Fruit fly (Drosophila melanogaster) whole organism, embryonic: ENCODE results near the gene CG13627.

Experiments used
- CG15011 ChIP-seq: fragments of 200-800 bp; sonication (Bioruptor generic); optimal IDR thresholded peaks from 3 replicates; lab custom pipeline; 2018; ENCODE audit warnings: missing biosample characterization, mild to moderate bottlenecking, missing genetic modification characterization
- CG18262 ChIP-seq: fragments of 200-800 bp; optimal IDR thresholded peaks from 3 replicates; lab custom pipeline; 2019; ENCODE audit warnings: missing biosample characterization, mild to moderate bottlenecking, missing genetic modification characterization, moderate library complexity
- CG8290 ChIP-seq, 3 experiments: fragments of 200-800 bp; sonication (Bioruptor generic); optimal IDR thresholded peaks; 2 replicates each; lab custom pipeline; 2016 to 2019; ENCODE audit warnings: missing biosample characterization in 3 of 3, missing genetic modification characterization in 3 of 3, mild to moderate bottlenecking in 2 of 3, moderate library complexity in 1 of 3
- Camta ChIP-seq: fragments of 200-800 bp; sonication (Bioruptor generic); optimal IDR thresholded peaks from 2 replicates; lab custom pipeline; 2016; ENCODE audit warnings: missing biosample characterization, missing genetic modification characterization
- Gsc ChIP-seq: fragments of 200-800 bp; sonication (Bioruptor generic); IDR thresholded peaks from 2 replicates; pipeline ENCODE4 v1.3.6; 2022; ENCODE audit warnings: missing biosample characterization, missing genetic modification characterization
- Oaz ChIP-seq: fragments of 200-800 bp; sonication (Bioruptor generic); IDR thresholded peaks from 2 replicates; pipeline ENCODE4 v1.3.6; 2022; ENCODE audit warnings: missing biosample characterization, missing genetic modification characterization
- nerfin-1 ChIP-seq: fragments of 200-800 bp; sonication (Bioruptor generic); optimal IDR thresholded peaks from 3 replicates; lab custom pipeline; 2019; ENCODE audit warnings: missing biosample characterization, mild to moderate bottlenecking, missing genetic modification characterization, moderate library complexity
- run ChIP-seq: fragments of 200-800 bp; sonication (Bioruptor generic); optimal IDR thresholded peaks from 3 replicates; lab custom pipeline; 2018; ENCODE audit warnings: missing biosample characterization, mild to moderate bottlenecking, missing genetic modification characterization

DNA sequence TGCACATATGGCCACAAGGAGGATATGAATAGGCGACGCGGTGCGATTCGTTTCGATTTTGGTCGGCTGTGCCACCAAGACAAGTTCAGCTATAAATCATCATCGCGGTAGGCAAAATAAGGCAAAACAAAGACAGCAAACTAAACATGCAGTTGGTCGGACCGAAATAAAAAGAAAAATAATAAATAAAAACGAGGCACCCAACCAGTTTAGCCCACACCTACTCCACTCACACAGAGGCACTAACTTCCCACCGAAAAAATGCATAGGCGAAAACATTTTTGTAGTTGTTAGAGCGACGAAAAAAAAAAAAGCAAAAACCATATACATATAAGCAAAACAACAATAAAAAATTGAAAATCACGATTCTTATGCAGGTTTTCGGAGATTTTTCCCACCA, 54.1 kb downstream of the CG13627 start:
- TF ChIP-seq run (tag; lab: Kevin White, UChicago) (no peak), CG8290 (GFP tag; optimal IDR thresholded peaks at IDR 0.05; lab: Kevin White, UChicago) (no peak), CG8290 (tag; optimal IDR thresholded peaks at IDR 0.05; lab: Kevin White, UChicago) (no peak), Oaz (GFP tag; lab: Robert Waterston, UW) (no peak), CG18262 (tag; lab: Kevin White, UChicago) (no peak), Gsc (GFP tag; lab: Robert Waterston, UW) (no peak), nerfin-1 (tag; lab: Kevin White, UChicago) (no peak), Camta (no peak), CG15011 (GFP tag; lab: Kevin White, UChicago) (no peak)
